Worm (Caenorhabditis elegans): ENCODE measurements around the gene oac-14.

- TF ChIP-seq nhr-11 (tag; optimal IDR thresholded peaks at IDR 0.05) (no peak), jun-1 (tag; optimal IDR thresholded peaks at IDR 0.05) (no peak)
These were observed 48.0 kb upstream of the oac-14 start for ce11 chrX:10189805-10190204.
